Worm (Caenorhabditis elegans) whole organism, L3 larva: ENCODE results near the gene slcr-46.3.

Experiments
- R02D3.7 ChIP-seq: fragments of 150-350 bp; optimal IDR thresholded peaks from 2 replicates; lab custom pipeline; 2014; ENCODE audit warnings: missing biosample characterization, missing genetic modification characterization
- ama-1 ChIP-seq: fragments of 150-350 bp; optimal IDR thresholded peaks from 2 replicates; lab custom pipeline; 2018
- ceh-16 ChIP-seq: sonication (generic microtip); optimal IDR thresholded peaks from 2 replicates; lab custom pipeline; 2017; ENCODE audit warnings: missing biosample characterization, missing genetic modification characterization
- ceh-82 ChIP-seq: fragments of 150-350 bp; optimal IDR thresholded peaks from 2 replicates; lab custom pipeline; 2014; ENCODE audit warnings: missing biosample characterization, missing genetic modification characterization
- ceh-9 ChIP-seq: sonication (generic microtip); optimal IDR thresholded peaks from 2 replicates; lab custom pipeline; 2018; ENCODE audit warnings: missing biosample characterization, missing genetic modification characterization
- egl-27 ChIP-seq: sonication (generic microtip); optimal IDR thresholded peaks from 4 replicates; lab custom pipeline; 2017; ENCODE audit warnings: missing biosample characterization, missing genetic modification reagents, missing genetic modification characterization
- elt-2 ChIP-seq: sonication (generic microtip); optimal IDR thresholded peaks from 2 replicates; lab custom pipeline; 2016; ENCODE audit warnings: missing genetic modification reagents, mild to moderate bottlenecking, missing genetic modification characterization, missing compliant biosample characterization
- elt-3 ChIP-seq, 3 experiments: fragments of 150-350 bp in 1 of 3; sonication (generic microtip) in 2 of 3; optimal IDR thresholded peaks; 2 replicates in 2 of 3; 4 replicates in 1 of 3; lab custom pipeline; 2014 to 2017; ENCODE audit warnings: missing biosample characterization in 3 of 3, missing genetic modification characterization in 3 of 3
- eor-1 ChIP-seq, 2 experiments: fragments of 150-350 bp; optimal IDR thresholded peaks; 2 replicates each; lab custom pipeline; 2014 to 2018; ENCODE audit warnings: missing biosample characterization in 2 of 2, missing genetic modification characterization in 2 of 2
- fkh-10 ChIP-seq: sonication (generic microtip); optimal IDR thresholded peaks from 2 replicates; lab custom pipeline; 2017; ENCODE audit warnings: missing biosample characterization, missing genetic modification reagents, missing genetic modification characterization
- hmg-11 ChIP-seq: sonication (generic microtip); optimal IDR thresholded peaks from 2 replicates; lab custom pipeline; 2016; ENCODE audit warnings: missing genetic modification characterization, missing compliant biosample characterization
- lin-39 ChIP-seq: fragments of 150-350 bp; optimal IDR thresholded peaks from 2 replicates; lab custom pipeline; 2018; ENCODE audit warnings: missing biosample characterization, missing genetic modification reagents, missing genetic modification characterization
- lsy-12 ChIP-seq: sonication (generic microtip); optimal IDR thresholded peaks from 2 replicates; lab custom pipeline; 2016; ENCODE audit warnings: mild to moderate bottlenecking, missing genetic modification characterization, missing compliant biosample characterization
- nfya-1 ChIP-seq: sonication (generic microtip); optimal IDR thresholded peaks from 2 replicates; lab custom pipeline; 2017; ENCODE audit warnings: missing genetic modification characterization, mild to moderate bottlenecking, missing compliant biosample characterization, antibody characterized with exemption, moderate library complexity; ENCODE audit not compliant: insufficient read depth
- nhr-12 ChIP-seq: fragments of 150-350 bp; optimal IDR thresholded peaks from 2 replicates; lab custom pipeline; 2014; ENCODE audit warnings: missing biosample characterization, missing genetic modification characterization
- nhr-23 ChIP-seq: fragments of 150-350 bp; optimal IDR thresholded peaks from 2 replicates; lab custom pipeline; 2014; ENCODE audit warnings: missing biosample characterization, missing genetic modification reagents, missing genetic modification characterization
- nhr-237 ChIP-seq: fragments of 150-350 bp; optimal IDR thresholded peaks from 2 replicates; lab custom pipeline; 2014; ENCODE audit warnings: missing biosample characterization, missing genetic modification characterization
- nhr-25 ChIP-seq: sonication (generic microtip); optimal IDR thresholded peaks from 2 replicates; lab custom pipeline; 2017; ENCODE audit warnings: missing biosample characterization, missing genetic modification characterization
- nhr-28 ChIP-seq: fragments of 150-350 bp; optimal IDR thresholded peaks from 2 replicates; lab custom pipeline; 2014; ENCODE audit warnings: missing biosample characterization, missing genetic modification characterization
- nhr-43 ChIP-seq: sonication (generic microtip); optimal IDR thresholded peaks from 2 replicates; lab custom pipeline; 2016; ENCODE audit warnings: mild to moderate bottlenecking, missing genetic modification characterization, missing compliant biosample characterization; ENCODE audit not compliant: poor library complexity, severe bottlenecking
- nhr-67 ChIP-seq: fragments of 150-350 bp; optimal IDR thresholded peaks from 2 replicates; lab custom pipeline; 2014; ENCODE audit warnings: missing biosample characterization, missing genetic modification characterization
- pha-4 ChIP-seq: fragments of 150-350 bp; optimal IDR thresholded peaks from 2 replicates; lab custom pipeline; 2014; ENCODE audit warnings: missing biosample characterization, missing genetic modification reagents, missing genetic modification characterization
- pqm-1 ChIP-seq: fragments of 150-350 bp; optimal IDR thresholded peaks from 2 replicates; lab custom pipeline; 2017; ENCODE audit warnings: missing biosample characterization, missing genetic modification characterization, inconsistent platforms
- sea-2 ChIP-seq: fragments of 150-350 bp; sonication (generic microtip); optimal IDR thresholded peaks from 4 replicates; lab custom pipeline; 2014; ENCODE audit warnings: missing biosample characterization, missing genetic modification reagents, missing genetic modification characterization
- skn-1 ChIP-seq: fragments of 150-350 bp; optimal IDR thresholded peaks from 2 replicates; lab custom pipeline; 2014; ENCODE audit warnings: missing biosample characterization, missing genetic modification characterization
- unc-62 ChIP-seq: fragments of 150-350 bp; sonication (generic microtip); optimal IDR thresholded peaks from 4 replicates; lab custom pipeline; 2014; ENCODE audit warnings: missing biosample characterization, missing genetic modification reagents, missing genetic modification characterization
- zag-1 ChIP-seq: fragments of 150-350 bp; optimal IDR thresholded peaks from 2 replicates; lab custom pipeline; 2014; ENCODE audit warnings: missing biosample characterization, missing genetic modification characterization

slcr-46.3 gene

ce11 chrV:9724021-9724671 is at the start of gene slcr-46.3:
TSS of gene slcr-46.3 (minus strand) at chrV:9724106.
- TF ChIP-seq unc-62 (GFP tag; lab: Kevin White, UChicago) = no peak
- TF ChIP-seq nhr-43 (tag; lab: Kevin White, UChicago) = no peak
- peak; percentile 89 for TF ChIP-seq pha-4 (tag; lab: Kevin White, UChicago)
- TF ChIP-seq, all 47 proteins: peak for 1

DNA sequence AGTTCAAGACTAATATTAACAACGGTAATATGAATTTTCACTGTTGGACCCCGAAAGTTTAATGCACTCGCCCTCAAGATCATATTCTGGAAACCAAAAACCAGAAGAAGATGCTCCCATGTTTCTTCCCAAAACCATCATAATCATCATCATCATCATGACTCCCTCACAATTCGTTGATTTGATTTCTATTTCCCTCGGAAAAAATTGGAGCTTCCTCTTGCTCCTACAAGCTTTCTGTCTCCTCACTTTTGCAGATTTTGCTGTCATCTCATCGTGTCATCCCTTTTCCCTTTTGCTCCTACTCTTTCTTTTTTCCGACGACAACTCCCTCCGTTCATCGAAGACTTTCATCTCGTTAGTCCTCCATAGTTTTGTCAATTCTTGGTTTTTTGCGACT is 48.1 kb upstream of the slcr-46.3 start, which contains the start of gene F46B6.2:
Gene F46B6.2, plus strand, starts transcription at position 316 of the 400 bp plus-strand sequence.
- no peak for TF ChIP-seq lin-39 (tag; lab: Kevin White, UChicago)
- TF ChIP-seq pqm-1 (tag; lab: Kevin White, UChicago) = no peak
- no peak for TF ChIP-seq ceh-9 (tag; lab: Kevin White, UChicago)
- no peak for TF ChIP-seq nhr-28
- TF ChIP-seq zag-1 = no peak
- no peak for TF ChIP-seq fkh-10 (GFP tag; lab: Kevin White, UChicago)
- TF ChIP-seq egl-27 (tag; lab: Kevin White, UChicago) = no peak
- no peak for TF ChIP-seq nhr-23
- no peak for TF ChIP-seq nhr-237 (tag; lab: Kevin White, UChicago)
- no peak for TF ChIP-seq ama-1 (lab: Kevin White, UChicago)
- no peak for TF ChIP-seq lsy-12
- TF ChIP-seq elt-3 (tag; optimal IDR thresholded peaks at IDR 0.05; lab: Kevin White, UChicago) = no peak
- TF ChIP-seq ceh-82 (tag; lab: Kevin White, UChicago) = no peak
- no peak for TF ChIP-seq R02D3.7 (tag; lab: Kevin White, UChicago)
- TF ChIP-seq nhr-67 (tag; lab: Kevin White, UChicago) = no peak

ce11 chrV:9771311-9771710 is 47.4 kb upstream of the slcr-46.3 start:
- TF ChIP-seq zag-1 (no peak), eor-1 (tag; optimal IDR thresholded peaks at IDR 0.05; lab: Kevin White, UChicago) (no peak), hmg-11 (tag; lab: Kevin White, UChicago) (no peak), elt-2 (tag; lab: Kevin White, UChicago) (no peak), nhr-25 (tag; lab: Kevin White, UChicago) (no peak)
- TF ChIP-seq, all 47 proteins: peak for 0

- no peak for TF ChIP-seq lsy-12
- no peak for TF ChIP-seq ceh-82 (tag; lab: Kevin White, UChicago)
- peak; percentile 56 for TF ChIP-seq fkh-10 (GFP tag; lab: Kevin White, UChicago)
- TF ChIP-seq nfya-1 = peak; percentile 61
- TF ChIP-seq nhr-67 (tag; lab: Kevin White, UChicago) = no peak
Observed at ce11 chrV:9768828-9769778, 45.2 kb upstream of the slcr-46.3 start, which contains the start of gene unc-42. TSS of gene unc-42 (minus strand) at chrV:9769391.

DNA sequence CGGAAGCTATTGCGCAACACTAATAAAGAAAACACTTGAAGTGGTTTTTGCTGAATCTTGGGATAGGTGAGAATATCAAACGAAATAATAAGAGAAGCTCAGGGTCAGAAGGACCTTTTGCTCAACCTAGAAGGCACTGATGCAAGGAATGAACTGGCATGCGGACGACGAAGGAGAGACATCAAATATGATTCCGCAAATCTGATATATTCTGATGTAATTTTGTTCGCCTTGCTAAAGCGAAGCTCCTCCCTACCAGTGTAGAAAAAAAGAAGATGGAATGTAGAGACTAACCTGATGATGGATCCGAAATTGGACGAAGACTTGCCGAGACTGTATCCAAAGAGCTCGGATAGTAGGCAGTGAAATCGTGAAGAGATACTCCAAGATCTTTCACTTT is 44.0 kb upstream of the slcr-46.3 start:
- TF ChIP-seq nhr-67 (tag; lab: Kevin White, UChicago) (no peak), ceh-16 (tag; lab: Kevin White, UChicago) (no peak), fkh-10 (GFP tag; lab: Kevin White, UChicago) (peak; percentile 24)
- TF ChIP-seq, all 47 proteins: peak for 1

- peak; percentile 64 for TF ChIP-seq nfya-1
- TF ChIP-seq fkh-10 (GFP tag; lab: Kevin White, UChicago) = peak; percentile 99
- no peak for TF ChIP-seq nhr-12 (tag; lab: Kevin White, UChicago)
- no peak for TF ChIP-seq unc-62 (GFP tag; lab: Kevin White, UChicago)
- TF ChIP-seq, all 47 proteins: peak for 2
Observed at ce11 chrV:9765622-9766021, 41.7 kb upstream of the slcr-46.3 start.

ce11 chrV:9764552-9764951 is 40.6 kb upstream of the slcr-46.3 start:
- TF ChIP-seq ama-1 (lab: Kevin White, UChicago) (no peak), sea-2 (GFP tag; lab: Kevin White, UChicago) (no peak), skn-1 (tag; lab: Kevin White, UChicago) (no peak)
